Fruit fly (Drosophila melanogaster) whole organism, embryonic: Measurements from ENCODE around the gene CG42390.
A peak's percentile ranks its signal among the peaks of the same experiment; 100 is the strongest.

Source experiments
- Abd-B ChIP-seq: fragments of 200-800 bp; sonication (Bioruptor generic); optimal IDR thresholded peaks from 2 replicates; lab custom pipeline; 2018; ENCODE audit warnings: missing biosample characterization, mild to moderate bottlenecking, missing genetic modification characterization, moderate library complexity
- CG10321 ChIP-seq: fragments of 200-800 bp; sonication (Bioruptor generic); IDR thresholded peaks from 2 replicates; pipeline ENCODE4 v1.3.6; 2022; ENCODE audit warnings: missing biosample characterization, missing genetic modification characterization
- CG10565 ChIP-seq: fragments of 200-800 bp; sonication (Bioruptor generic); optimal IDR thresholded peaks from 3 replicates; lab custom pipeline; 2016; ENCODE audit warnings: missing biosample characterization, mild to moderate bottlenecking, missing genetic modification characterization
- CG10979 ChIP-seq: fragments of 200-800 bp; sonication (Bioruptor generic); optimal IDR thresholded peaks from 2 replicates; lab custom pipeline; 2018; ENCODE audit warnings: missing biosample characterization, mild to moderate bottlenecking, missing genetic modification characterization, moderate library complexity
- CG11456 ChIP-seq: fragments of 200-800 bp; sonication (Bioruptor generic); IDR thresholded peaks from 3 replicates; pipeline ENCODE4 v1.3.6; 2022; ENCODE audit warnings: missing biosample characterization, missing genetic modification characterization
- CG11560 ChIP-seq: fragments of 200-800 bp; sonication (Bioruptor generic); IDR thresholded peaks from 3 replicates; pipeline ENCODE4 v1.3.6; 2022; ENCODE audit warnings: missing biosample characterization, missing genetic modification characterization
- CG11696 ChIP-seq: fragments of 200-800 bp; sonication (Bioruptor generic); IDR thresholded peaks from 2 replicates; pipeline ENCODE4 v1.3.6; 2022; ENCODE audit warnings: missing biosample characterization, missing genetic modification characterization
- CG15011 ChIP-seq: fragments of 200-800 bp; sonication (Bioruptor generic); optimal IDR thresholded peaks from 3 replicates; lab custom pipeline; 2018; ENCODE audit warnings: missing biosample characterization, mild to moderate bottlenecking, missing genetic modification characterization
- CG15073 ChIP-seq: fragments of 200-800 bp; sonication (Bioruptor generic); optimal IDR thresholded peaks from 2 replicates; lab custom pipeline; 2016; ENCODE audit warnings: missing biosample characterization, missing genetic modification characterization
- CG16813 ChIP-seq: fragments of 200-800 bp; sonication (Bioruptor generic); IDR thresholded peaks from 3 replicates; pipeline ENCODE4 v1.3.6; 2022; ENCODE audit warnings: missing biosample characterization, missing genetic modification characterization; ENCODE audit not compliant: partially characterized antibody
- CG17568 ChIP-seq: fragments of 200-800 bp; sonication (Bioruptor generic); optimal IDR thresholded peaks from 2 replicates; lab custom pipeline; 2018; ENCODE audit warnings: missing biosample characterization, mild to moderate bottlenecking, missing genetic modification characterization, moderate library complexity
- CG17612 ChIP-seq: fragments of 200-800 bp; sonication (Bioruptor generic); IDR thresholded peaks from 2 replicates; pipeline ENCODE4 v1.3.6; 2022; ENCODE audit warnings: missing biosample characterization, missing genetic modification characterization
- CG30403 ChIP-seq: fragments of 200-800 bp; sonication (Bioruptor generic); optimal IDR thresholded peaks from 3 replicates; lab custom pipeline; 2016; ENCODE audit warnings: missing biosample characterization, missing genetic modification characterization
- CG3281 ChIP-seq: fragments of 200-800 bp; sonication (Bioruptor generic); optimal IDR thresholded peaks from 3 replicates; lab custom pipeline; 2017; ENCODE audit warnings: missing biosample characterization, mild to moderate bottlenecking, missing genetic modification characterization
- CG33213 ChIP-seq: fragments of 200-800 bp; sonication (Bioruptor generic); optimal IDR thresholded peaks from 3 replicates; lab custom pipeline; 2016; ENCODE audit warnings: missing biosample characterization, missing genetic modification characterization
- CG3847 ChIP-seq: fragments of 200-800 bp; sonication (Bioruptor generic); IDR thresholded peaks from 2 replicates; pipeline ENCODE4 v1.3.6; 2022; ENCODE audit warnings: missing biosample characterization, missing genetic modification characterization
- CG4820 ChIP-seq: fragments of 200-800 bp; sonication (Bioruptor generic); optimal IDR thresholded peaks from 3 replicates; lab custom pipeline; 2016; ENCODE audit warnings: missing biosample characterization, missing genetic modification characterization
- CG7963 ChIP-seq: fragments of 200-800 bp; sonication (Bioruptor generic); IDR thresholded peaks from 3 replicates; pipeline ENCODE4 v1.3.6; 2022; ENCODE audit warnings: missing biosample characterization, missing genetic modification characterization; ENCODE audit not compliant: partially characterized antibody
- CG8388 ChIP-seq: fragments of 200-800 bp; sonication (Bioruptor generic); optimal IDR thresholded peaks from 2 replicates; lab custom pipeline; 2019; ENCODE audit warnings: missing biosample characterization, mild to moderate bottlenecking, missing genetic modification characterization, moderate library complexity
- CrebB ChIP-seq: fragments of 200-800 bp; sonication (Bioruptor generic); optimal IDR thresholded peaks from 3 replicates; lab custom pipeline; 2018; ENCODE audit warnings: missing biosample characterization, mild to moderate bottlenecking, missing genetic modification characterization
- Fer2 ChIP-seq: fragments of 200-800 bp; sonication (Bioruptor generic); optimal IDR thresholded peaks from 2 replicates; lab custom pipeline; 2018; ENCODE audit warnings: missing biosample characterization, mild to moderate bottlenecking, missing genetic modification characterization, moderate library complexity
- Gug ChIP-seq: fragments of 200-800 bp; sonication (Bioruptor generic); IDR thresholded peaks from 4 replicates; pipeline ENCODE4 v1.3.6; 2022; ENCODE audit warnings: missing biosample characterization, missing genetic modification characterization
- HHEX ChIP-seq: fragments of 200-800 bp; sonication (Bioruptor generic); optimal IDR thresholded peaks from 3 replicates; lab custom pipeline; 2017; ENCODE audit warnings: missing biosample characterization, mild to moderate bottlenecking, missing genetic modification characterization, missing genetic modification reagents
- Hey ChIP-seq: fragments of 200-800 bp; sonication (Bioruptor generic); optimal IDR thresholded peaks from 3 replicates; lab custom pipeline; 2018; ENCODE audit warnings: missing biosample characterization, mild to moderate bottlenecking, missing genetic modification characterization
- Hr39 ChIP-seq: fragments of >200 bp; optimal IDR thresholded peaks from 2 replicates; lab custom pipeline; 2017
- Nf-YC ChIP-seq: fragments of 200-800 bp; optimal IDR thresholded peaks from 3 replicates; lab custom pipeline; 2019; ENCODE audit warnings: missing biosample characterization, mild to moderate bottlenecking, missing genetic modification characterization, moderate library complexity
- Pdp1 ChIP-seq, 2 experiments: fragments of 200-800 bp; sonication (Bioruptor generic); optimal IDR thresholded peaks; 3 replicates each; lab custom pipeline; 2016; ENCODE audit warnings: missing biosample characterization in 2 of 2, missing genetic modification characterization in 2 of 2, mild to moderate bottlenecking in 1 of 2, moderate library complexity in 1 of 2
- Usf ChIP-seq: fragments of 200-800 bp; sonication (Bioruptor generic); optimal IDR thresholded peaks from 2 replicates; lab custom pipeline; 2017; ENCODE audit warnings: missing genotype, missing biosample characterization, missing genetic modification characterization
- bigmax ChIP-seq: fragments of 200-800 bp; sonication (Bioruptor generic); optimal IDR thresholded peaks from 2 replicates; lab custom pipeline; 2018; ENCODE audit warnings: missing biosample characterization, mild to moderate bottlenecking, missing genetic modification characterization
- emc ChIP-seq: fragments of 200-800 bp; sonication (Bioruptor generic); optimal IDR thresholded peaks from 2 replicates; lab custom pipeline; 2016; ENCODE audit warnings: missing biosample characterization, missing genetic modification characterization
- eyg ChIP-seq: fragments of 200-800 bp; sonication (Bioruptor generic); optimal IDR thresholded peaks from 3 replicates; lab custom pipeline; 2016; ENCODE audit warnings: missing biosample characterization, missing genetic modification characterization
- grau ChIP-seq: fragments of 200-800 bp; optimal IDR thresholded peaks from 3 replicates; lab custom pipeline; 2019; ENCODE audit warnings: missing biosample characterization, mild to moderate bottlenecking, missing genetic modification characterization, moderate library complexity
- gro ChIP-seq: fragments of 200-800 bp; sonication (Bioruptor generic); optimal IDR thresholded peaks from 2 replicates; lab custom pipeline; 2016; ENCODE audit warnings: missing biosample characterization, missing genetic modification characterization
- h ChIP-seq: fragments of >200 bp; optimal IDR thresholded peaks from 2 replicates; lab custom pipeline; 2017
- hbn ChIP-seq: fragments of 200-800 bp; sonication (Bioruptor generic); IDR thresholded peaks from 2 replicates; pipeline ENCODE4 v1.3.6; 2022; ENCODE audit warnings: missing biosample characterization, missing genetic modification characterization; ENCODE audit not compliant: partially characterized antibody
- hkb ChIP-seq, 2 experiments: fragments of 200-800 bp in 1 of 2; fragments of >200 bp in 1 of 2; sonication (Bioruptor generic) in 1 of 2; IDR thresholded peaks in 1 of 2; optimal IDR thresholded peaks in 1 of 2; 2 replicates each; pipeline versions ENCODE4 v1.3.6 to Lab custom; 2017 to 2022; ENCODE audit warnings: missing biosample characterization in 1 of 2, missing genetic modification characterization in 1 of 2
- ind ChIP-seq: fragments of 200-800 bp; sonication (Bioruptor generic); optimal IDR thresholded peaks from 3 replicates; lab custom pipeline; 2016; ENCODE audit warnings: missing biosample characterization, missing genetic modification characterization
- nom ChIP-seq: fragments of 200-800 bp; sonication (Bioruptor generic); optimal IDR thresholded peaks from 2 replicates; lab custom pipeline; 2017; ENCODE audit warnings: missing biosample characterization, missing genetic modification characterization, mild to moderate bottlenecking, moderate library complexity, missing genetic modification reagents
- pfk ChIP-seq: fragments of 200-800 bp; sonication (Bioruptor generic); optimal IDR thresholded peaks from 2 replicates; lab custom pipeline; 2018; ENCODE audit warnings: missing biosample characterization, mild to moderate bottlenecking, missing genetic modification characterization, moderate library complexity
- pho ChIP-seq: fragments of 200-800 bp; sonication (Bioruptor generic); optimal IDR thresholded peaks from 2 replicates; lab custom pipeline; 2016; ENCODE audit warnings: missing biosample characterization, missing genetic modification characterization
- sens ChIP-seq: fragments of 200-800 bp; sonication (Bioruptor generic); peaks from one replicate; lab custom pipeline; 2016; ENCODE audit warnings: missing biosample characterization, missing genetic modification characterization
- sens-2 ChIP-seq: fragments of 200-800 bp; sonication (Bioruptor generic); IDR thresholded peaks from 2 replicates; pipeline ENCODE4 v1.3.6; 2022; ENCODE audit warnings: missing biosample characterization, missing genetic modification characterization
- seq ChIP-seq: fragments of 200-800 bp; sonication (Bioruptor generic); IDR thresholded peaks from 2 replicates; pipeline ENCODE4 v1.3.6; 2022; ENCODE audit warnings: missing biosample characterization, missing genetic modification characterization
- so ChIP-seq: fragments of 200-800 bp; sonication (Bioruptor generic); IDR thresholded peaks from 3 replicates; pipeline ENCODE4 v1.3.6; 2022; ENCODE audit warnings: missing biosample characterization, missing genetic modification characterization
- stc ChIP-seq: fragments of 200-800 bp; sonication (Bioruptor generic); IDR thresholded peaks from 2 replicates; pipeline ENCODE4 v1.3.6; 2022; ENCODE audit warnings: missing biosample characterization, missing genetic modification characterization
- sug ChIP-seq: fragments of 200-800 bp; optimal IDR thresholded peaks from 2 replicates; lab custom pipeline; 2019; ENCODE audit warnings: missing biosample characterization, mild to moderate bottlenecking, missing genetic modification characterization, moderate library complexity
- twi ChIP-seq: fragments of 200-800 bp; optimal IDR thresholded peaks from 2 replicates; lab custom pipeline; 2019; ENCODE audit warnings: missing biosample characterization, mild to moderate bottlenecking, missing genetic modification characterization, moderate library complexity
- wor ChIP-seq: fragments of 200-800 bp; sonication (Bioruptor generic); IDR thresholded peaks from 2 replicates; pipeline ENCODE4 v1.3.6; 2022; ENCODE audit warnings: missing biosample characterization, missing genetic modification characterization

The CG42390 gene

DNA sequence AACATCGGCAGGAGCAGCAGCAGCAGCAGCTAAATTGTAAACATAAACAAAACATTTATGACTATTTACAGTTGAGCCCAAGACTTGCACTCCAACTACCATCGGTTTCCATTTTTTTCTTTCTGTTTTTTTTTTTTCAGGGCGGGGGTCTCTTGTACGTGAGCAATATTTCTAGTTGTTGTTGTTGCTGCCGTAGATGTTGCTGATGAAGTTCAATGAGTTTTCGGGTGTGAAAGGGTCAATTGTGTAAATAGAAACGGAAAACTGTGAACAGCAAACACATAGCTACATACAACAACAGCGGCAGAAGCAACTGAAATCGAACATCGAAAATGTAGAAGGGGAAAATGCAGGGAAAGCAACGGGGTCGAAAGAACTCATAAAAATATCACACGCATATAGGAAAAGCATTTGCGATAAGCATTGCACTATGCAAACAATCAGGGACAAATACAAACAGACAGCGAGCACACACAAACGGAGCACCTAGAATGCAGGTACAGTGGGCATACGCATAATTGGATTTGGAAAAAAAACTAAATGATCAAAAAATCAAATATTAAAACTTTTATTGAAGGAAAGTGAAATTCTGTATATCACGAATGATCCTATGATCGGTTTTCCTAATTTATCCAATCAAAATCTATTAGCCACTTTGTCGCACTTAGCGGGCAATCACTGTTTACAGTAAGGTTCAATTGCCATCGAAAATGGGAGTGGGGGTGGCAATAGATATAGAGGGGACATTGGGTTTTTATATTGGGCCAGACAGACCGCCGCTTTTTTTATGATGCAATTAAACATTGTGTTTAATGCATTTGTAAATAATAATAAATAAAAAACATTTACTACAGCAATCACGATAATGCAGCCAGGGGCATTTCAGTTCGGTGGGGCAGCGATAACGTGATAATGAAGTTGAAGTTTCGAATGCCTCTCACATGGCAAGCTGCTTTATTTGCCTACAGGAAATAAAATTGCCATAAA, 25.9 kb downstream of the CG42390 start (continued):
- TF ChIP-seq Fer2 (tag; lab: Kevin White, UChicago), result peak; percentile 11
- peak; percentile 49; the same call in 1 of the 3 replicates for TF ChIP-seq CG11560 (tag; lab: Robert Waterston, UW)
- no peak for TF ChIP-seq nom (GFP tag; lab: Kevin White, UChicago)
- peak; percentile 87 for TF ChIP-seq wor
- TF ChIP-seq pho, result peak; percentile 4
- peak; percentile 39 for TF ChIP-seq CG3281 (GFP tag; lab: Kevin White, UChicago)
- TF ChIP-seq CG33213, result peak; percentile 69
- TF ChIP-seq CG17568, result peak; percentile 42
- TF ChIP-seq HHEX (GFP tag; lab: Kevin White, UChicago), result peak; percentile 67
- TF ChIP-seq sug (tag; lab: Kevin White, UChicago), result peak; percentile 22
- peak; percentile 85 for TF ChIP-seq stc (GFP tag; lab: Robert Waterston, UW)
- TF ChIP-seq grau (tag; lab: Kevin White, UChicago), result peak; percentile 98
- TF ChIP-seq gro (GFP tag; lab: Kevin White, UChicago), result no peak
- TF ChIP-seq CG10565 (GFP tag; lab: Kevin White, UChicago), result peak; percentile 33
- TF ChIP-seq CG11696 (GFP tag; lab: Robert Waterston, UW), result peak; percentile 72
- peak; percentile 98 for TF ChIP-seq sens (GFP tag; lab: Kevin White, UChicago)
- TF ChIP-seq CG11456 (GFP tag; lab: Robert Waterston, UW), result no peak
- TF ChIP-seq so (GFP tag; lab: Robert Waterston, UW), result peak; percentile 78; the same call in 2 of the 3 replicates
- TF ChIP-seq CG10321 (GFP tag; lab: Robert Waterston, UW), result no peak
- no peak for TF ChIP-seq pfk
- TF ChIP-seq Nf-YC (tag; lab: Kevin White, UChicago), result peak; percentile 18
- TF ChIP-seq CG8388, result peak; percentile 77
- peak; percentile 76 for TF ChIP-seq Abd-B (GFP tag; lab: Kevin White, UChicago)
- TF ChIP-seq hkb (optimal IDR thresholded peaks at IDR 0.05; lab: Kevin White, UChicago), result no peak
- TF ChIP-seq hkb (GFP tag; IDR thresholded peaks at IDR 0.05; lab: Robert Waterston, UW), result peak; percentile 72
- TF ChIP-seq CG15011 (GFP tag; lab: Kevin White, UChicago), result peak; percentile 9
- no peak for TF ChIP-seq h (lab: Kevin White, UChicago)
- TF ChIP-seq CG17612, result 0 out of 2 replicates have a peak, but pooled peaks have one; percentile 59
- no peak for TF ChIP-seq seq (GFP tag; lab: Robert Waterston, UW)
- no peak for TF ChIP-seq Hr39 (lab: Kevin White, UChicago)
- peak; percentile 80 for TF ChIP-seq sens-2
- TF ChIP-seq CG4820 (GFP tag; lab: Kevin White, UChicago), result peak; percentile 63
- TF ChIP-seq Pdp1 (GFP tag; optimal IDR thresholded peaks at IDR 0.05; lab: Kevin White, UChicago), result peak; percentile 72
- TF ChIP-seq hbn (GFP tag; lab: Robert Waterston, UW), result no peak
- TF ChIP-seq Usf (GFP tag; lab: Kevin White, UChicago), result peak; percentile 27
- peak; percentile 89 for TF ChIP-seq CG10979 (tag; lab: Kevin White, UChicago)
- TF ChIP-seq CG3847 (GFP tag; lab: Robert Waterston, UW), result peak; percentile 47; the same call in 1 of the 2 replicates
- no peak for TF ChIP-seq CG7963
- TF ChIP-seq CrebB (tag; lab: Kevin White, UChicago), result peak; percentile 35
- TF ChIP-seq twi, result peak; percentile 67
- TF ChIP-seq CG16813 (GFP tag; lab: Robert Waterston, UW), result no peak
- peak; percentile 38 for TF ChIP-seq eyg (GFP tag; lab: Kevin White, UChicago)
- TF ChIP-seq ind (GFP tag; lab: Kevin White, UChicago), result peak; percentile 88
- TF ChIP-seq CG30403, result peak; percentile 67
- TF ChIP-seq emc (GFP tag; lab: Kevin White, UChicago), result no peak
- TF ChIP-seq Hey (tag; lab: Kevin White, UChicago), result no peak
- TF ChIP-seq CG15073, result peak; percentile 44
- no peak for TF ChIP-seq bigmax (GFP tag; lab: Kevin White, UChicago)
- TF ChIP-seq Gug (GFP tag; lab: Robert Waterston, UW), result peak; percentile 79; the same call in 3 of the 4 replicates
